Worm (Caenorhabditis elegans) whole organism, young adult: Measurements from ENCODE around the gene taf-8.
A peak's percentile ranks its signal among the peaks of the same experiment; 100 is the strongest.

Experiments
- B0019.2 ChIP-seq: fragments of 200-800 bp; sonication (Bioruptor generic); conservative IDR thresholded peaks from 2 replicates; pipeline ENCODE4 v1.3.6; 2022; ENCODE audit warnings: missing genetic modification reagents, missing genetic modification characterization, missing compliant biosample characterization
- F10E7.11 ChIP-seq: sonication (generic microtip); optimal IDR thresholded peaks from 2 replicates; lab custom pipeline; 2017; ENCODE audit warnings: mild to moderate bottlenecking, missing genetic modification characterization, moderate library complexity, missing compliant biosample characterization
- F39B2.1 ChIP-seq: fragments of 200-800 bp; sonication (Bioruptor generic); IDR thresholded peaks from 2 replicates; pipeline ENCODE4 v1.3.6; 2022; ENCODE audit warnings: missing genetic modification reagents, missing genetic modification characterization, missing compliant biosample characterization
- F52B5.7 ChIP-seq: sonication (generic microtip); optimal IDR thresholded peaks from 2 replicates; lab custom pipeline; 2016; ENCODE audit warnings: mild to moderate bottlenecking, missing genetic modification characterization, missing compliant biosample characterization
- F55B11.4 ChIP-seq: sonication (generic microtip); optimal IDR thresholded peaks from 2 replicates; lab custom pipeline; 2016; ENCODE audit warnings: missing compliant biosample characterization, missing genetic modification characterization, borderline replicate concordance; ENCODE audit not compliant: insufficient read depth
- T26A5.8 ChIP-seq: sonication (generic microtip); optimal IDR thresholded peaks from 2 replicates; lab custom pipeline; 2016; ENCODE audit warnings: missing genetic modification characterization, missing compliant biosample characterization
- Y56A3A.18 ChIP-seq: fragments of 200-800 bp; sonication (Bioruptor generic); IDR thresholded peaks from 2 replicates; pipeline ENCODE4 v1.3.6; 2022; ENCODE audit warnings: missing genetic modification reagents, missing genetic modification characterization, missing compliant biosample characterization
- ZK185.1 ChIP-seq: sonication (generic microtip); optimal IDR thresholded peaks from 2 replicates; lab custom pipeline; 2016; ENCODE audit warnings: mild to moderate bottlenecking, missing genetic modification characterization, missing compliant biosample characterization; ENCODE audit not compliant: poor library complexity, severe bottlenecking
- attf-3 ChIP-seq: fragments of 200-800 bp; sonication (Bioruptor generic); conservative IDR thresholded peaks from 2 replicates; pipeline ENCODE4 v1.3.6; 2022; ENCODE audit warnings: missing genetic modification reagents, missing genetic modification characterization, missing compliant biosample characterization
- bed-1 ChIP-seq: fragments of 200-800 bp; sonication (Bioruptor generic); IDR thresholded peaks from 2 replicates; pipeline ENCODE4 v1.3.6; 2022; ENCODE audit warnings: missing genetic modification reagents, missing genetic modification characterization, missing compliant biosample characterization
- bed-2 ChIP-seq: fragments of 200-800 bp; sonication (Bioruptor generic); IDR thresholded peaks from 2 replicates; pipeline ENCODE4 v1.3.6; 2022; ENCODE audit warnings: missing genetic modification reagents, missing genetic modification characterization, missing compliant biosample characterization
- ceh-27 ChIP-seq: fragments of 200-800 bp; sonication (Bioruptor generic); optimal IDR thresholded peaks from 2 replicates; lab custom pipeline; 2018; ENCODE audit warnings: mild to moderate bottlenecking, missing genetic modification characterization, moderate library complexity, missing compliant biosample characterization
- efl-1 ChIP-seq: fragments of 150-350 bp; optimal IDR thresholded peaks from 2 replicates; lab custom pipeline; 2014; ENCODE audit warnings: missing biosample characterization, missing genetic modification reagents, missing genetic modification characterization
- fkh-3 ChIP-seq: sonication (generic microtip); optimal IDR thresholded peaks from 2 replicates; lab custom pipeline; 2016; ENCODE audit warnings: mild to moderate bottlenecking, missing genetic modification characterization, missing compliant biosample characterization
- him-1 ChIP-seq: sonication (generic microtip); optimal IDR thresholded peaks from 2 replicates; lab custom pipeline; 2016; ENCODE audit warnings: missing genotype, missing genetic modification reagents, missing genetic modification characterization, missing compliant biosample characterization
- hlh-12 ChIP-seq: sonication (generic microtip); optimal IDR thresholded peaks from 2 replicates; lab custom pipeline; 2016; ENCODE audit warnings: missing genetic modification characterization, missing compliant biosample characterization
- hlh-26 ChIP-seq: fragments of 200-800 bp; sonication (Bioruptor generic); conservative IDR thresholded peaks from 2 replicates; pipeline ENCODE4 v1.3.6; 2022; ENCODE audit warnings: missing genetic modification reagents, missing genetic modification characterization, missing compliant biosample characterization
- hmg-1.2 ChIP-seq: fragments of 200-800 bp; sonication (Bioruptor generic); IDR thresholded peaks from 2 replicates; pipeline ENCODE4 v1.3.6; 2022; ENCODE audit warnings: missing genetic modification reagents, missing genetic modification characterization, missing compliant biosample characterization
- hrde-1 ChIP-seq: sonication (generic microtip); optimal IDR thresholded peaks from 2 replicates; lab custom pipeline; 2016; ENCODE audit warnings: missing genetic modification characterization, mild to moderate bottlenecking, missing compliant biosample characterization, moderate library complexity, missing genotype, missing genetic modification reagents, borderline replicate concordance
- lag-1 ChIP-seq: fragments of 200-800 bp; sonication (Bioruptor generic); IDR thresholded peaks from 2 replicates; pipeline ENCODE4 v1.3.6; 2022; ENCODE audit warnings: missing genetic modification reagents, missing genetic modification characterization, missing compliant biosample characterization
- let-526 ChIP-seq: fragments of 200-800 bp; sonication (Bioruptor generic); IDR thresholded peaks from 2 replicates; pipeline ENCODE4 v1.3.6; 2022; ENCODE audit warnings: missing genetic modification reagents, missing genetic modification characterization, missing compliant biosample characterization
- lin-26 ChIP-seq: fragments of 200-800 bp; sonication (Bioruptor generic); IDR thresholded peaks from 2 replicates; pipeline ENCODE4 v1.3.6; 2022; ENCODE audit warnings: missing genetic modification reagents, missing genetic modification characterization, missing compliant biosample characterization
- lin-35 ChIP-seq, 3 experiments: fragments of 150-350 bp in 2 of 3; sonication (generic microtip) in 1 of 3; optimal IDR thresholded peaks; 2 replicates each; lab custom pipeline; 2014 to 2018; ENCODE audit warnings: missing biosample characterization in 3 of 3, missing genetic modification characterization in 3 of 3, missing genetic modification reagents in 3 of 3
- lin-40 ChIP-seq: sonication (generic microtip); optimal IDR thresholded peaks from 2 replicates; lab custom pipeline; 2016; ENCODE audit warnings: missing genetic modification characterization, mild to moderate bottlenecking, missing compliant biosample characterization, missing genotype, missing genetic modification reagents
- lsy-27 ChIP-seq: sonication (generic microtip); optimal IDR thresholded peaks from 2 replicates; lab custom pipeline; 2017; ENCODE audit warnings: missing genetic modification characterization, mild to moderate bottlenecking, missing compliant biosample characterization, antibody characterized with exemption, missing genotype, borderline replicate concordance; ENCODE audit not compliant: insufficient read depth
- madf-10 ChIP-seq: sonication (generic microtip); optimal IDR thresholded peaks from 2 replicates; lab custom pipeline; 2016; ENCODE audit warnings: mild to moderate bottlenecking, missing genetic modification characterization, missing compliant biosample characterization
- mcd-1 ChIP-seq: fragments of 200-800 bp; sonication (Bioruptor generic); IDR thresholded peaks from 2 replicates; pipeline ENCODE4 v1.3.6; 2022; ENCODE audit warnings: missing genetic modification reagents, missing genetic modification characterization, missing compliant biosample characterization
- mxl-1 ChIP-seq: sonication (generic microtip); optimal IDR thresholded peaks from 2 replicates; lab custom pipeline; 2016; ENCODE audit warnings: missing genetic modification characterization, missing compliant biosample characterization
- nfya-1 ChIP-seq: sonication (generic microtip); optimal IDR thresholded peaks from 2 replicates; lab custom pipeline; 2017; ENCODE audit warnings: antibody characterized with exemption, missing compliant biosample characterization, missing genetic modification characterization, borderline replicate concordance; ENCODE audit not compliant: insufficient read depth
- nfyb-1 ChIP-seq: fragments of 200-800 bp; sonication (Bioruptor generic); IDR thresholded peaks from 2 replicates; pipeline ENCODE4 v1.3.6; 2022; ENCODE audit warnings: missing genetic modification reagents, missing genetic modification characterization, missing compliant biosample characterization
- nhr-179 ChIP-seq: sonication (generic microtip); optimal IDR thresholded peaks from 2 replicates; lab custom pipeline; 2016; ENCODE audit warnings: mild to moderate bottlenecking, missing genetic modification characterization, missing compliant biosample characterization
- nhr-80 ChIP-seq: sonication (generic microtip); optimal IDR thresholded peaks from 2 replicates; lab custom pipeline; 2016; ENCODE audit warnings: missing genetic modification characterization, missing compliant biosample characterization
- pha-4 ChIP-seq: fragments of 150-350 bp; sonication (generic microtip); optimal IDR thresholded peaks from 2 replicates; lab custom pipeline; 2014; ENCODE audit warnings: missing biosample characterization, missing genetic modification reagents, missing genetic modification characterization
- snpc-1.3 ChIP-seq: sonication (generic microtip); optimal IDR thresholded peaks from 2 replicates; lab custom pipeline; 2017; ENCODE audit warnings: missing genetic modification characterization, mild to moderate bottlenecking, missing compliant biosample characterization, antibody characterized with exemption, moderate library complexity, missing genotype, missing genetic modification reagents; ENCODE audit not compliant: insufficient read depth
- tbx-9 ChIP-seq: sonication (generic microtip); optimal IDR thresholded peaks from 2 replicates; lab custom pipeline; 2016; ENCODE audit warnings: borderline replicate concordance, missing genetic modification characterization, inconsistent platforms, missing compliant biosample characterization
- unc-130 ChIP-seq: sonication (generic microtip); optimal IDR thresholded peaks from 2 replicates; lab custom pipeline; 2016; ENCODE audit warnings: missing genetic modification reagents, missing genetic modification characterization, missing compliant biosample characterization
- xnd-1 ChIP-seq: sonication (generic microtip); optimal IDR thresholded peaks from 2 replicates; lab custom pipeline; 2016; ENCODE audit warnings: missing genotype, missing genetic modification reagents, missing genetic modification characterization, missing compliant biosample characterization
- zfh-2 ChIP-seq: fragments of 200-800 bp; sonication (Bioruptor generic); conservative IDR thresholded peaks from 2 replicates; pipeline ENCODE4 v1.3.6; 2022; ENCODE audit warnings: missing genetic modification reagents, missing genetic modification characterization, missing compliant biosample characterization
- ztf-18 ChIP-seq: sonication (generic microtip); optimal IDR thresholded peaks from 2 replicates; lab custom pipeline; 2016; ENCODE audit warnings: missing genotype, mild to moderate bottlenecking, missing genetic modification characterization, missing compliant biosample characterization

taf-8 gene

DNA sequence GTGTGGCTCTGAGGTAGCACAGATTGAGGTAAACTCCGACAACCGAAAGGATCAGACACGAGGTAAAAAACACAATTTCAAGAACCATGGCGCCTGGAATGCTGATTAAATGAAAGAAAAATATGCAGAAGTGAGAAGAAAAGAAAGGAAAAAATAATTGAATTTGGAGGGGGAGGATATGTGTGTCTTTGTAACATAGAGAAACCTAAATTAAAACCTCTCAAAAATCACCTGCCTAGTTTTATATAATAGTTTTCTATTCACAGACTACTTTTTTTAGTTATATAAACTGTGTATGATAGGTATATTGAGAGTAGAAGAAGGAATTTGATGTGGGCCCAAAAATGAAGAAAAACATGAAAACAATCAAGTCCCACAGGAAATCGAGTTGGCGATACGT lies 3.5 kb upstream of the taf-8 start, which contains the start of gene ZK1320.5:
ZK1320.5 (minus strand) TSS at position 101 of the 400 bp plus-strand sequence.
- no peak for TF ChIP-seq Y56A3A.18 (GFP tag; lab: Robert Waterston, UW)
- TF ChIP-seq attf-3 (GFP tag; lab: Robert Waterston, UW): no peak

ce11 chrII:9667382-9667781 lies 1.7 kb upstream of the taf-8 start, which contains the start of gene ZK1320.11:
TSS of gene ZK1320.11 (plus strand) at chrII:9667624.
- no peak for TF ChIP-seq nhr-179
- no peak for TF ChIP-seq bed-2
- TF ChIP-seq T26A5.8 (tag; lab: Kevin White, UChicago): no peak
- 0 out of 2 replicates have a peak, but pooled peaks have one; percentile 11 for TF ChIP-seq attf-3 (GFP tag; lab: Robert Waterston, UW)
- TF ChIP-seq tbx-9 (tag; lab: Kevin White, UChicago): no peak
- TF ChIP-seq mxl-1: no peak
- no peak for TF ChIP-seq F10E7.11 (tag; lab: Kevin White, UChicago)
- TF ChIP-seq lin-35 (GFP tag; optimal IDR thresholded peaks at IDR 0.05; lab: Kevin White, UChicago): no peak
- TF ChIP-seq fkh-3 (tag; lab: Kevin White, UChicago): no peak
- TF ChIP-seq F55B11.4: no peak
- TF ChIP-seq hmg-1.2 (GFP tag; lab: Robert Waterston, UW): peak; percentile 88
- TF ChIP-seq hlh-26: no peak
- TF ChIP-seq madf-10: no peak
- TF ChIP-seq, all 124 proteins: peak for 2

DNA sequence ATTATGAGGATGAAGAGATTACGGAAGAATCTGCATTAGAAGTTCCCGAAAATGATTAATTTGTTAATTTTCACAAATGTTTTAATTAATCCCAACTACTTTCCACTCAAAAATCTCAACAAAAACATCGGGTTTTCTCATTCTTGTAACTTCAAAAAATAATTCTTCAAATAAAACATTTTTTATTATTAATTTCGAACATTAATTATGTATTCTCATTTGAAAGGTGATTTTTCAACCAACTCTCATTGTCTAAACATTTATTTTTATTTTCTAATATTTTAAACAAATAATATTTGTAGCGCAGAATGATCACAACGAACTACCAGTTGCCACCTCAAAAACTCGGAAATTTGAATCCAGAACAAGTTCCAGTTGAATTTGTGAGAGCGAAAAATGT lies 2.2 kb downstream of the taf-8 start, which contains the start of gene ZK1320.7:
ZK1320.7 (plus strand) TSS at position 301 of the 400 bp plus-strand sequence.
- TF ChIP-seq bed-1 (GFP tag; lab: Robert Waterston, UW): no peak
- no peak for TF ChIP-seq nfyb-1 (GFP tag; lab: Robert Waterston, UW)
- TF ChIP-seq hrde-1: no peak
- no peak for TF ChIP-seq zfh-2 (GFP tag; lab: Robert Waterston, UW)
- no peak for TF ChIP-seq efl-1 (GFP tag; lab: Kevin White, UChicago)
- TF ChIP-seq F10E7.11 (tag; lab: Kevin White, UChicago): no peak
- TF ChIP-seq let-526: no peak
- no peak for TF ChIP-seq ZK185.1 (tag; lab: Kevin White, UChicago)
- TF ChIP-seq, all 124 proteins: peak for 0

DNA sequence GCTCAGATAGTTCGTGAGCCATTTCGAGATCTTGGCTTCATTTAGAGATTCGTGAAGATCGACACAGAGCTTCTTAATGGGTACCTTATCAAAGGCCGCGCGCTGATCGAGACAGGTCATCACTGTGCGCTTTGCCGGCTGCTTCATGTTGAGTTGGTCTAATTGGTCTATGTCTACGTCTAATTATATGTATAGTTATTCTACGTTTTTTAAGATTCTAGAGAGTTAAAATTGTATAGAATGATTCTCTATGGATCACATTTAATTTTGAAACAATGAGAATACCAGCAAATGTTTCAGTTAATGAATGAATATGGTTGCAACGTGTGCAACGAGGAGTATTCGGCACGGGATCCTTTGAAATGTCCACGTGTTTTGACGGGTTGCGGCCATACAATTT lies 5.6 kb downstream of the taf-8 start, which contains the start of gene arc-1:
arc-1 (plus strand) TSS at position 301 of the 400 bp plus-strand sequence.
- TF ChIP-seq F39B2.1 (GFP tag; lab: Robert Waterston, UW) (no peak), nhr-80 (no peak), ztf-18 (tag; lab: Kevin White, UChicago) (no peak), mcd-1 (GFP tag; lab: Robert Waterston, UW) (no peak), him-1 (no peak), B0019.2 (GFP tag; lab: Robert Waterston, UW) (no peak), hlh-12 (tag; lab: Kevin White, UChicago) (no peak), bed-1 (GFP tag; lab: Robert Waterston, UW) (no peak), pha-4 (tag; lab: Kevin White, UChicago) (no peak), Y56A3A.18 (GFP tag; lab: Robert Waterston, UW) (no peak), F52B5.7 (tag; lab: Kevin White, UChicago) (no peak), lin-40 (tag; lab: Kevin White, UChicago) (no peak), ceh-27 (no peak), lin-26 (GFP tag; lab: Robert Waterston, UW) (no peak), xnd-1 (tag; lab: Kevin White, UChicago) (no peak), unc-130 (no peak), snpc-1.3 (tag; lab: Kevin White, UChicago) (no peak), lsy-27 (tag; lab: Kevin White, UChicago) (no peak), lag-1 (no peak), nfya-1 (tag; lab: Kevin White, UChicago) (no peak)
